Fruit fly (Drosophila melanogaster) whole organism, embryonic: ENCODE measurements around the gene Mul1.
A peak's percentile ranks its signal among the peaks of the same experiment; 100 is the strongest.

Source experiments
- Adf1 ChIP-seq: fragments of 200-800 bp; sonication (Bioruptor generic); IDR thresholded peaks from 2 replicates; pipeline ENCODE4 v1.3.6; 2022; ENCODE audit warnings: missing biosample characterization, missing genetic modification characterization
- Atf6 ChIP-seq: fragments of 200-800 bp; sonication (Bioruptor generic); IDR thresholded peaks from 2 replicates; pipeline ENCODE4 v1.3.6; 2022; ENCODE audit warnings: missing biosample characterization, missing genetic modification characterization
- B-H2 ChIP-seq: fragments of 200-800 bp; sonication (Bioruptor generic); optimal IDR thresholded peaks from 2 replicates; lab custom pipeline; 2018; ENCODE audit warnings: missing biosample characterization, mild to moderate bottlenecking, missing genetic modification characterization
- Blimp-1 ChIP-seq: fragments of 200-800 bp; sonication (Bioruptor generic); optimal IDR thresholded peaks from 3 replicates; lab custom pipeline; 2018; ENCODE audit warnings: missing biosample characterization, missing genetic modification characterization, mild to moderate bottlenecking, moderate library complexity, missing genetic modification reagents
- CG10321 ChIP-seq: fragments of 200-800 bp; sonication (Bioruptor generic); IDR thresholded peaks from 2 replicates; pipeline ENCODE4 v1.3.6; 2022; ENCODE audit warnings: missing biosample characterization, missing genetic modification characterization
- CG10431 ChIP-seq: fragments of 200-800 bp; sonication (Bioruptor generic); optimal IDR thresholded peaks from 3 replicates; lab custom pipeline; 2018; ENCODE audit warnings: missing biosample characterization, mild to moderate bottlenecking, missing genetic modification characterization
- CG12104 ChIP-seq: fragments of 200-800 bp; sonication (Bioruptor generic); optimal IDR thresholded peaks from 3 replicates; lab custom pipeline; 2016; ENCODE audit warnings: missing biosample characterization, missing genetic modification characterization
- CG13775 ChIP-seq: fragments of 200-800 bp; sonication (Bioruptor generic); optimal IDR thresholded peaks from 3 replicates; lab custom pipeline; 2017; ENCODE audit warnings: missing biosample characterization, mild to moderate bottlenecking, missing genetic modification characterization
- CG15269 ChIP-seq: fragments of 200-800 bp; sonication (Bioruptor generic); optimal IDR thresholded peaks from 2 replicates; lab custom pipeline; 2018; ENCODE audit warnings: missing biosample characterization, mild to moderate bottlenecking, missing genetic modification characterization, moderate library complexity
- CG15514 ChIP-seq: fragments of 200-800 bp; sonication (Bioruptor generic); optimal IDR thresholded peaks from 3 replicates; lab custom pipeline; 2017; ENCODE audit warnings: missing biosample characterization, missing genetic modification characterization, mild to moderate bottlenecking, moderate library complexity, missing genetic modification reagents
- CG1603 ChIP-seq: fragments of 200-800 bp; sonication (Bioruptor generic); optimal IDR thresholded peaks from 2 replicates; lab custom pipeline; 2019; ENCODE audit warnings: missing biosample characterization, mild to moderate bottlenecking, missing genetic modification characterization, moderate library complexity
- CG17186 ChIP-seq: fragments of 200-800 bp; sonication (Bioruptor generic); optimal IDR thresholded peaks from 3 replicates; lab custom pipeline; 2017; ENCODE audit warnings: missing biosample characterization, missing genetic modification reagents, missing genetic modification characterization
- CG18262 ChIP-seq: fragments of 200-800 bp; optimal IDR thresholded peaks from 3 replicates; lab custom pipeline; 2019; ENCODE audit warnings: missing biosample characterization, mild to moderate bottlenecking, missing genetic modification characterization, moderate library complexity
- CG2712 ChIP-seq: fragments of 200-800 bp; optimal IDR thresholded peaks from 3 replicates; lab custom pipeline; 2019; ENCODE audit warnings: missing biosample characterization, mild to moderate bottlenecking, missing genetic modification characterization, moderate library complexity
- CG31224 ChIP-seq: fragments of 200-800 bp; sonication (Bioruptor generic); IDR thresholded peaks from 2 replicates; pipeline ENCODE4 v1.3.6; 2022; ENCODE audit warnings: missing biosample characterization, missing genetic modification characterization
- CG31441 ChIP-seq: fragments of 200-800 bp; sonication (Bioruptor generic); IDR thresholded peaks from 2 replicates; pipeline ENCODE4 v1.3.6; 2022; ENCODE audit warnings: missing biosample characterization, missing genetic modification characterization
- CG5180 ChIP-seq: fragments of 200-800 bp; sonication (Bioruptor generic); optimal IDR thresholded peaks from 3 replicates; lab custom pipeline; 2017; ENCODE audit warnings: missing biosample characterization, missing genetic modification characterization, mild to moderate bottlenecking, moderate library complexity, missing genetic modification reagents
- CG7786 ChIP-seq: fragments of 200-800 bp; sonication (Bioruptor generic); optimal IDR thresholded peaks from 2 replicates; lab custom pipeline; 2016; ENCODE audit warnings: missing biosample characterization, missing genetic modification characterization
- CG8924 ChIP-seq: fragments of 200-800 bp; optimal IDR thresholded peaks from 3 replicates; lab custom pipeline; 2019; ENCODE audit warnings: missing biosample characterization, mild to moderate bottlenecking, missing genetic modification characterization, moderate library complexity
- CG9609 ChIP-seq: fragments of 200-800 bp; sonication (Bioruptor generic); optimal IDR thresholded peaks from 3 replicates; lab custom pipeline; 2016; ENCODE audit warnings: missing biosample characterization, missing genetic modification characterization
- CG9797 ChIP-seq: fragments of 200-800 bp; sonication (Bioruptor generic); optimal IDR thresholded peaks from 3 replicates; lab custom pipeline; 2018; ENCODE audit warnings: missing biosample characterization, mild to moderate bottlenecking, missing genetic modification characterization
- D ChIP-seq, 2 experiments: fragments of 200-800 bp in 1 of 2; fragments of >200 bp in 1 of 2; sonication (Bioruptor generic) in 1 of 2; optimal IDR thresholded peaks; 2 replicates in 1 of 2; 3 replicates in 1 of 2; lab custom pipeline; 2017; ENCODE audit warnings: mild to moderate bottlenecking in 1 of 2, missing biosample characterization in 1 of 2, missing genetic modification characterization in 1 of 2, missing genetic modification reagents in 1 of 2
- Dek ChIP-seq: fragments of 200-800 bp; sonication (Bioruptor generic); optimal IDR thresholded peaks from 3 replicates; lab custom pipeline; 2019; ENCODE audit warnings: missing biosample characterization, mild to moderate bottlenecking, missing genetic modification characterization, moderate library complexity
- Dip2 ChIP-seq: fragments of 200-800 bp; sonication (Bioruptor generic); IDR thresholded peaks from 2 replicates; pipeline ENCODE4 v1.3.6; 2022; ENCODE audit warnings: missing biosample characterization, missing genetic modification characterization
- Hey ChIP-seq: fragments of 200-800 bp; sonication (Bioruptor generic); optimal IDR thresholded peaks from 3 replicates; lab custom pipeline; 2018; ENCODE audit warnings: missing biosample characterization, mild to moderate bottlenecking, missing genetic modification characterization
- Mrtf ChIP-seq: fragments of 200-800 bp; sonication (Bioruptor generic); IDR thresholded peaks from 3 replicates; pipeline ENCODE4 v1.3.6; 2022; ENCODE audit warnings: missing biosample characterization, missing genetic modification characterization
- Nf-YC ChIP-seq: fragments of 200-800 bp; optimal IDR thresholded peaks from 3 replicates; lab custom pipeline; 2019; ENCODE audit warnings: missing biosample characterization, mild to moderate bottlenecking, missing genetic modification characterization, moderate library complexity
- NfI ChIP-seq: fragments of 200-800 bp; sonication (Bioruptor generic); optimal IDR thresholded peaks from 3 replicates; lab custom pipeline; 2018; ENCODE audit warnings: missing biosample characterization, mild to moderate bottlenecking, missing genetic modification characterization, moderate library complexity
- Oaz ChIP-seq: fragments of 200-800 bp; sonication (Bioruptor generic); IDR thresholded peaks from 2 replicates; pipeline ENCODE4 v1.3.6; 2022; ENCODE audit warnings: missing biosample characterization, missing genetic modification characterization
- Side ChIP-seq: fragments of 200-800 bp; sonication (Bioruptor generic); optimal IDR thresholded peaks from 2 replicates; lab custom pipeline; 2016; ENCODE audit warnings: missing biosample characterization, missing genetic modification characterization
- Ssrp ChIP-seq: fragments of 200-800 bp; sonication (Bioruptor generic); optimal IDR thresholded peaks from 2 replicates; lab custom pipeline; 2018; ENCODE audit warnings: missing biosample characterization, mild to moderate bottlenecking, missing genetic modification characterization, moderate library complexity
- Taf1 ChIP-seq: fragments of 200-800 bp; sonication (Bioruptor generic); IDR thresholded peaks from 2 replicates; pipeline ENCODE4 v1.3.6; 2022; ENCODE audit warnings: missing biosample characterization, missing genetic modification characterization
- bsh ChIP-seq, 2 experiments: fragments of 200-800 bp; sonication (Bioruptor generic); optimal IDR thresholded peaks; 2 replicates each; lab custom pipeline; 2017 to 2018; ENCODE audit warnings: mild to moderate bottlenecking in 2 of 2, missing biosample characterization in 2 of 2, missing genetic modification characterization in 2 of 2, moderate library complexity in 1 of 2
- cg ChIP-seq: fragments of 200-800 bp; sonication (Bioruptor generic); optimal IDR thresholded peaks from 3 replicates; lab custom pipeline; 2019; ENCODE audit warnings: missing biosample characterization, mild to moderate bottlenecking, missing genetic modification characterization, moderate library complexity
- crol ChIP-seq: fragments of 200-800 bp; sonication (Bioruptor generic); IDR thresholded peaks from 2 replicates; pipeline ENCODE4 v1.3.6; 2022; ENCODE audit warnings: missing biosample characterization, missing genetic modification characterization
- dati ChIP-seq: fragments of 200-800 bp; sonication (Bioruptor generic); IDR thresholded peaks from 2 replicates; pipeline ENCODE4 v1.3.6; 2022; ENCODE audit warnings: missing biosample characterization, missing genetic modification characterization
- knrl ChIP-seq: fragments of 200-800 bp; sonication (Bioruptor generic); IDR thresholded peaks from 3 replicates; pipeline ENCODE4 v1.3.6; 2022; ENCODE audit warnings: missing biosample characterization, missing genetic modification characterization; ENCODE audit not compliant: partially characterized antibody
- lab ChIP-seq: fragments of 200-800 bp; sonication (Bioruptor generic); optimal IDR thresholded peaks from 3 replicates; lab custom pipeline; 2017; ENCODE audit warnings: missing biosample characterization, missing genetic modification characterization, mild to moderate bottlenecking, moderate library complexity, missing genetic modification reagents
- lmd ChIP-seq: fragments of 200-800 bp; sonication (Bioruptor generic); IDR thresholded peaks from 2 replicates; pipeline ENCODE4 v1.3.6; 2022; ENCODE audit warnings: missing biosample characterization, missing genetic modification characterization
- onecut ChIP-seq: fragments of 200-800 bp; sonication (Bioruptor generic); IDR thresholded peaks from 2 replicates; pipeline ENCODE4 v1.3.6; 2022; ENCODE audit warnings: missing biosample characterization, missing genetic modification characterization
- pan ChIP-seq, 4 experiments: fragments of >200 bp in 3 of 4; fragments of 200-800 bp in 1 of 4; sonication (Bioruptor generic) in 1 of 4; optimal IDR thresholded peaks in 3 of 4; IDR thresholded peaks in 1 of 4; 2 replicates each; pipeline versions ENCODE4 v1.3.6 to Lab custom; 2017 to 2022; ENCODE audit warnings: missing biosample characterization in 2 of 4, missing genetic modification characterization in 2 of 4, mixed read lengths in 1 of 4
- sens ChIP-seq: fragments of 200-800 bp; sonication (Bioruptor generic); peaks from one replicate; lab custom pipeline; 2016; ENCODE audit warnings: missing biosample characterization, missing genetic modification characterization
- sens-2 ChIP-seq: fragments of 200-800 bp; sonication (Bioruptor generic); IDR thresholded peaks from 2 replicates; pipeline ENCODE4 v1.3.6; 2022; ENCODE audit warnings: missing biosample characterization, missing genetic modification characterization
- shn ChIP-seq: fragments of 200-800 bp; sonication (Bioruptor generic); optimal IDR thresholded peaks from 3 replicates; lab custom pipeline; 2016; ENCODE audit warnings: missing biosample characterization, missing genetic modification characterization
- sr ChIP-seq: fragments of 200-800 bp; sonication (Bioruptor generic); IDR thresholded peaks from 3 replicates; pipeline ENCODE4 v1.3.6; 2022; ENCODE audit warnings: missing biosample characterization, missing genetic modification characterization
- tio ChIP-seq: fragments of 200-800 bp; sonication (Bioruptor generic); optimal IDR thresholded peaks from 2 replicates; lab custom pipeline; 2017; ENCODE audit warnings: missing biosample characterization, missing genetic modification characterization, inconsistent platforms
- vfl ChIP-seq: fragments of 200-800 bp; sonication (Bioruptor generic); optimal IDR thresholded peaks from 2 replicates; lab custom pipeline; 2016; ENCODE audit warnings: missing biosample characterization, missing genetic modification characterization
- vnd ChIP-seq: fragments of 200-800 bp; sonication (Bioruptor generic); IDR thresholded peaks from 3 replicates; pipeline ENCODE4 v1.3.6; 2022; ENCODE audit warnings: missing biosample characterization, missing genetic modification characterization; ENCODE audit not compliant: partially characterized antibody
- vvl ChIP-seq: fragments of 200-800 bp; sonication (Bioruptor generic); IDR thresholded peaks from 2 replicates; pipeline ENCODE4 v1.3.6; 2022; ENCODE audit warnings: missing biosample characterization, missing genetic modification characterization

Mul1 gene

DNA sequence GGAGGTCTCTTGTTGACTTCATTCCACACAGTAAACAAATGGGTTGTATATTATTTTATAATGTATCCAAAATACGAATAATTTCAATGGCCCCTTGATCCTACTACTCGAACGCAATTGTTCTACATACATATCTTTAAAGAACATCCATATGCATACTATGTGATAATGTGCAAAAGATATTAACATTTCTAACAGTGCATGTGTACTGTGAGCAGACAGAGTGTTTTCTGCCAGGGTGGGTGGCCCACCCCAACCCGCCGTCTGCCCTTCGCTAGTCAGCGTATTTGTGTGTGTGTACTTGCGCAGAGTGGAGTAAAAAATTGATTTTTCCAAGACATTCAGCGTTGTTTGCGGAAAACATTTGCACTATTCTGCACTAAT is 49.7 kb downstream of the Mul1 start (continued):
- TF ChIP-seq pan (optimal IDR thresholded peaks at IDR 0.05; lab: Kevin White, UChicago) (no peak), pan (GFP tag; optimal IDR thresholded peaks at IDR 0.05 in 1 of 2, IDR thresholded peaks at IDR 0.05 in 1 of 2) (peak in 1 of 2 experiments; percentile 81), CG10431 (GFP tag; lab: Kevin White, UChicago) (no peak), Taf1 (GFP tag; lab: Robert Waterston, UW) (peak; percentile 54; the same call in 1 of the 2 replicates), NfI (peak; percentile 75), lmd (peak; percentile 75), Dek (tag; lab: Kevin White, UChicago) (peak; percentile 26), CG31441 (peak; percentile 38; the same call in 1 of the 2 replicates), CG9797 (no peak), dati (GFP tag; lab: Robert Waterston, UW) (peak; percentile 58; the same call in 1 of the 2 replicates), vnd (GFP tag; lab: Robert Waterston, UW) (no peak), vvl (GFP tag; lab: Robert Waterston, UW) (peak; percentile 82), CG17186 (peak; percentile 12), CG15269 (peak; percentile 20), CG7786 (GFP tag; lab: Kevin White, UChicago) (peak; percentile 26), cg (GFP tag; lab: Kevin White, UChicago) (peak; percentile 6), CG13775 (no peak), vfl (GFP tag; lab: Kevin White, UChicago) (peak; percentile 34), shn (GFP tag; lab: Kevin White, UChicago) (peak; percentile 18), Adf1 (GFP tag; lab: Robert Waterston, UW) (no peak), CG12104 (GFP tag; lab: Kevin White, UChicago) (no peak), D (optimal IDR thresholded peaks at IDR 0.05; lab: Kevin White, UChicago) (no peak), D (GFP tag; optimal IDR thresholded peaks at IDR 0.05; lab: Kevin White, UChicago) (no peak), Mrtf (GFP tag; lab: Robert Waterston, UW) (peak; percentile 51; the same call in 1 of the 3 replicates), tio (GFP tag; lab: Kevin White, UChicago) (peak; percentile 23), CG5180 (GFP tag; lab: Kevin White, UChicago) (no peak), Dip2 (GFP tag; lab: Robert Waterston, UW) (no peak), lab (GFP tag; lab: Kevin White, UChicago) (peak; percentile 55), CG15514 (peak; percentile 50), CG31224 (GFP tag; lab: Robert Waterston, UW) (peak; percentile 61), Ssrp (tag; lab: Kevin White, UChicago) (peak; percentile 47), sr (GFP tag; lab: Robert Waterston, UW) (peak; percentile 34; the same call in 1 of the 3 replicates), Oaz (GFP tag; lab: Robert Waterston, UW) (no peak), CG1603 (tag; lab: Kevin White, UChicago) (peak; percentile 90), CG18262 (tag; lab: Kevin White, UChicago) (peak; percentile 22), Hey (no peak), bsh (GFP tag; optimal IDR thresholded peaks at IDR 0.05; lab: Kevin White, UChicago) (peak; percentile 76), onecut (GFP tag; lab: Robert Waterston, UW) (peak; percentile 97), Nf-YC (tag; lab: Kevin White, UChicago) (no peak), knrl (GFP tag; lab: Robert Waterston, UW) (no peak), Side (GFP tag; lab: Kevin White, UChicago) (peak; percentile 45), Atf6 (GFP tag; lab: Robert Waterston, UW) (peak; percentile 74), CG8924 (tag; lab: Kevin White, UChicago) (no peak), crol (GFP tag; lab: Robert Waterston, UW) (peak; percentile 68), CG2712 (peak; percentile 59), CG10321 (0 out of 2 replicates have a peak, but pooled peaks have one; percentile 18), B-H2 (GFP tag; lab: Kevin White, UChicago) (no peak), CG9609 (GFP tag; lab: Kevin White, UChicago) (peak; percentile 45), sens-2 (GFP tag; lab: Robert Waterston, UW) (peak; percentile 63; the same call in 1 of the 2 replicates), Blimp-1 (GFP tag; lab: Kevin White, UChicago) (peak; percentile 56), sens (GFP tag; lab: Kevin White, UChicago) (no peak)
